Worm (Caenorhabditis elegans) whole organism, late embryonic: Measurements from ENCODE around the gene srw-135.
"Not testable (repeated sequence)": the region's sequence is repeated elsewhere in the genome, so short reads cannot be mapped to it uniquely, and the experiment has no call there.

Source experiments
- ceh-18 ChIP-seq: sonication (generic microtip); optimal IDR thresholded peaks from 2 replicates; lab custom pipeline; 2016; ENCODE audit warnings: missing genetic modification characterization, missing compliant biosample characterization
- ceh-2 ChIP-seq: sonication (generic microtip); optimal IDR thresholded peaks from 2 replicates; lab custom pipeline; 2016; ENCODE audit warnings: missing genotype, missing genetic modification characterization, missing compliant biosample characterization

ce11 chrV:2975285-2975684 lies 36.0 kb downstream of the srw-135 start, which contains the start of gene srw-123:
- TF ChIP-seq ceh-2; ceh-18 (tag; lab: Kevin White, UChicago): not testable (repeated sequence)
